Worm (Caenorhabditis elegans) whole organism, L2 larva: ENCODE results near the gene F39G3.5.

Experiments
- C34F6.9 ChIP-seq: fragments of 150-350 bp; optimal IDR thresholded peaks from 2 replicates; lab custom pipeline; 2014; ENCODE audit warnings: missing biosample characterization, missing genetic modification characterization
- F13H6.1 ChIP-seq: sonication (generic microtip); optimal IDR thresholded peaks from 2 replicates; lab custom pipeline; 2016; ENCODE audit warnings: missing genetic modification characterization, missing compliant biosample characterization
- Y55F3AM.14 ChIP-seq: fragments of 200-800 bp; sonication (Bioruptor generic); optimal IDR thresholded peaks from 2 replicates; lab custom pipeline; 2018; ENCODE audit warnings: mild to moderate bottlenecking, missing genetic modification characterization, missing compliant biosample characterization
- alr-1 ChIP-seq: fragments of 150-350 bp; optimal IDR thresholded peaks from 2 replicates; lab custom pipeline; 2014; ENCODE audit warnings: missing biosample characterization, missing genetic modification characterization
- ama-1 ChIP-seq: fragments of 150-350 bp; optimal IDR thresholded peaks from 2 replicates; lab custom pipeline; 2018; ENCODE audit warnings: inconsistent platforms
- blmp-1 ChIP-seq: sonication (generic microtip); optimal IDR thresholded peaks from 2 replicates; lab custom pipeline; 2017; ENCODE audit warnings: missing genetic modification characterization, mild to moderate bottlenecking, missing compliant biosample characterization, antibody characterized with exemption, moderate library complexity; ENCODE audit not compliant: insufficient read depth
- ceh-82 ChIP-seq: fragments of 150-350 bp; optimal IDR thresholded peaks from 2 replicates; lab custom pipeline; 2014; ENCODE audit warnings: missing biosample characterization, missing genetic modification characterization
- crh-2 ChIP-seq: sonication (generic microtip); optimal IDR thresholded peaks from 2 replicates; lab custom pipeline; 2017; ENCODE audit warnings: missing biosample characterization, missing genetic modification characterization
- dmd-4 ChIP-seq: sonication (generic microtip); optimal IDR thresholded peaks from 2 replicates; lab custom pipeline; 2017; ENCODE audit warnings: missing biosample characterization, missing genetic modification characterization
- egl-27 ChIP-seq: sonication (generic microtip); optimal IDR thresholded peaks from 3 replicates; lab custom pipeline; 2017; ENCODE audit warnings: missing biosample characterization, missing genetic modification reagents, missing genetic modification characterization
- gmeb-1 ChIP-seq: fragments of 150-350 bp; optimal IDR thresholded peaks from 2 replicates; lab custom pipeline; 2014; ENCODE audit warnings: missing biosample characterization, missing genetic modification characterization
- lin-11 ChIP-seq: fragments of 150-350 bp; sonication (generic microtip); optimal IDR thresholded peaks from 2 replicates; lab custom pipeline; 2014; ENCODE audit warnings: missing biosample characterization, missing genetic modification characterization, inconsistent platforms, mixed read lengths
- lin-13 ChIP-seq: fragments of 150-350 bp; optimal IDR thresholded peaks from 2 replicates; lab custom pipeline; 2014; ENCODE audit warnings: missing biosample characterization, missing genetic modification reagents, missing genetic modification characterization
- lin-39 ChIP-seq: fragments of 150-350 bp; optimal IDR thresholded peaks from 2 replicates; lab custom pipeline; 2014; ENCODE audit warnings: missing biosample characterization, missing genetic modification reagents, missing genetic modification characterization
- lsy-2 ChIP-seq, 2 experiments: fragments of 150-350 bp in 1 of 2; sonication (generic microtip) in 1 of 2; optimal IDR thresholded peaks; 2 replicates each; lab custom pipeline; 2014 to 2017; ENCODE audit warnings: missing biosample characterization in 2 of 2, missing genetic modification characterization in 2 of 2
- mab-5 ChIP-seq: fragments of 150-350 bp; optimal IDR thresholded peaks from 2 replicates; lab custom pipeline; 2014; ENCODE audit warnings: missing biosample characterization, missing genetic modification characterization
- mbf-1 ChIP-seq: sonication (generic microtip); optimal IDR thresholded peaks from 2 replicates; lab custom pipeline; 2017; ENCODE audit warnings: missing biosample characterization, missing genetic modification characterization
- mdl-1 ChIP-seq, 2 experiments: fragments of 150-350 bp in 1 of 2; sonication (generic microtip) in 1 of 2; optimal IDR thresholded peaks; 2 replicates each; lab custom pipeline; 2017; ENCODE audit warnings: missing biosample characterization in 2 of 2, missing genetic modification characterization in 2 of 2
- nhr-10 ChIP-seq: sonication (generic microtip); optimal IDR thresholded peaks from 2 replicates; lab custom pipeline; 2017; ENCODE audit warnings: missing biosample characterization, missing genetic modification characterization
- nhr-11 ChIP-seq: fragments of 150-350 bp; optimal IDR thresholded peaks from 2 replicates; lab custom pipeline; 2014; ENCODE audit warnings: missing biosample characterization, missing genetic modification characterization
- nhr-129 ChIP-seq: fragments of 150-350 bp; optimal IDR thresholded peaks from 2 replicates; lab custom pipeline; 2014; ENCODE audit warnings: missing biosample characterization, missing genetic modification characterization
- nhr-23 ChIP-seq: fragments of 150-350 bp; optimal IDR thresholded peaks from 2 replicates; lab custom pipeline; 2014; ENCODE audit warnings: missing biosample characterization, missing genetic modification reagents, missing genetic modification characterization
- nhr-25 ChIP-seq: fragments of 150-350 bp; sonication (generic microtip); optimal IDR thresholded peaks from 3 replicates; lab custom pipeline; 2014; ENCODE audit warnings: missing biosample characterization, missing genetic modification characterization
- nhr-77 ChIP-seq: fragments of 150-350 bp; optimal IDR thresholded peaks from 2 replicates; lab custom pipeline; 2014; ENCODE audit warnings: missing biosample characterization, missing genetic modification characterization
- sem-4 ChIP-seq: fragments of 150-350 bp; optimal IDR thresholded peaks from 2 replicates; lab custom pipeline; 2014; ENCODE audit warnings: missing biosample characterization, missing genetic modification reagents, missing genetic modification characterization
- sma-3 ChIP-seq: sonication (generic microtip); optimal IDR thresholded peaks from 2 replicates; lab custom pipeline; 2016; ENCODE audit warnings: missing genetic modification reagents, missing genetic modification characterization, missing compliant biosample characterization
- sma-9 ChIP-seq, 2 experiments: fragments of 150-350 bp in 1 of 2; sonication (generic microtip) in 1 of 2; optimal IDR thresholded peaks; 2 replicates each; lab custom pipeline; 2014 to 2016; ENCODE audit warnings: missing genetic modification characterization in 2 of 2, mild to moderate bottlenecking in 1 of 2, missing biosample characterization in 1 of 2, missing compliant biosample characterization in 1 of 2, missing genetic modification reagents in 1 of 2, moderate library complexity in 1 of 2
- snpc-4 ChIP-seq: fragments of 150-350 bp; optimal IDR thresholded peaks from 2 replicates; lab custom pipeline; 2014; ENCODE audit warnings: missing biosample characterization, missing genetic modification characterization
- unc-39 ChIP-seq: fragments of 150-350 bp; optimal IDR thresholded peaks from 2 replicates; lab custom pipeline; 2014; ENCODE audit warnings: missing biosample characterization, missing genetic modification characterization
- unc-55 ChIP-seq: fragments of 150-350 bp; sonication (generic microtip); optimal IDR thresholded peaks from 3 replicates; lab custom pipeline; 2014; ENCODE audit warnings: missing biosample characterization, missing genetic modification reagents, missing genetic modification characterization
- unc-62 ChIP-seq: fragments of 150-350 bp; optimal IDR thresholded peaks from 2 replicates; lab custom pipeline; 2014; ENCODE audit warnings: missing biosample characterization, missing genetic modification reagents, missing genetic modification characterization
- zag-1 ChIP-seq: fragments of 150-350 bp; optimal IDR thresholded peaks from 2 replicates; lab custom pipeline; 2014; ENCODE audit warnings: missing biosample characterization, missing genetic modification characterization
- ztf-11 ChIP-seq: sonication (generic microtip); optimal IDR thresholded peaks from 2 replicates; lab custom pipeline; 2017; ENCODE audit warnings: missing biosample characterization, missing genetic modification characterization
- ztf-4 ChIP-seq: fragments of 150-350 bp; optimal IDR thresholded peaks from 2 replicates; lab custom pipeline; 2014; ENCODE audit warnings: missing biosample characterization, missing genetic modification characterization

Gene F39G3.5

ce11 chrV:4687944-4688505, 34.4 kb upstream of the F39G3.5 start, which contains the start of gene K03B4.2:
Gene K03B4.2, plus strand, starts transcription at chrV:4687994.
- TF ChIP-seq ceh-82 (tag; lab: Kevin White, UChicago): no peak
- TF ChIP-seq nhr-23 (tag; lab: Kevin White, UChicago): no peak
- TF ChIP-seq sem-4 (tag; lab: Kevin White, UChicago): no peak
- TF ChIP-seq egl-27: no peak
- peak; percentile 31 for TF ChIP-seq ama-1 (lab: Kevin White, UChicago)
- TF ChIP-seq nhr-129: no peak
- TF ChIP-seq F13H6.1 (tag; lab: Kevin White, UChicago): no peak
- TF ChIP-seq crh-2 (tag; lab: Kevin White, UChicago): peak; percentile 2
- TF ChIP-seq lin-39 (tag; lab: Kevin White, UChicago): no peak
- no peak for TF ChIP-seq mdl-1 (tag; optimal IDR thresholded peaks at IDR 0.05; lab: Kevin White, UChicago)
- TF ChIP-seq C34F6.9: no peak
- TF ChIP-seq nhr-11 (tag; lab: Kevin White, UChicago): no peak
- TF ChIP-seq Y55F3AM.14 (GFP tag; lab: Kevin White, UChicago): peak; percentile 33

ce11 chrV:4689234-4689633, 33.2 kb upstream of the F39G3.5 start, which contains the start of gene K03B4.1:
Gene K03B4.1, plus strand, starts transcription at chrV:4689330.
- peak; percentile 49 for TF ChIP-seq ama-1 (lab: Kevin White, UChicago)
- TF ChIP-seq Y55F3AM.14 (GFP tag; lab: Kevin White, UChicago): peak; percentile 68
- TF ChIP-seq alr-1 (tag; lab: Kevin White, UChicago): no peak
- no peak for TF ChIP-seq F13H6.1 (tag; lab: Kevin White, UChicago)
- TF ChIP-seq zag-1 (tag; lab: Kevin White, UChicago): no peak

- no peak for TF ChIP-seq nhr-129
- TF ChIP-seq ceh-82 (tag; lab: Kevin White, UChicago): no peak
- TF ChIP-seq lin-13 (GFP tag; lab: Kevin White, UChicago): no peak
- TF ChIP-seq ztf-4 (tag; lab: Kevin White, UChicago): no peak
- no peak for TF ChIP-seq unc-55 (GFP tag; lab: Kevin White, UChicago)
- TF ChIP-seq nhr-11 (tag; lab: Kevin White, UChicago): no peak
- TF ChIP-seq snpc-4 (tag; lab: Kevin White, UChicago): no peak
- TF ChIP-seq mbf-1: no peak
- no peak for TF ChIP-seq sem-4 (tag; lab: Kevin White, UChicago)
- no peak for TF ChIP-seq ama-1 (lab: Kevin White, UChicago)
- no peak for TF ChIP-seq nhr-25 (tag; lab: Kevin White, UChicago)
- TF ChIP-seq nhr-23 (tag; lab: Kevin White, UChicago): no peak
- no peak for TF ChIP-seq nhr-10 (tag; lab: Kevin White, UChicago)
- no peak for TF ChIP-seq unc-62 (GFP tag; lab: Kevin White, UChicago)
- no peak for TF ChIP-seq sma-3 (GFP tag; lab: Kevin White, UChicago)
- no peak for TF ChIP-seq lin-11
- TF ChIP-seq dmd-4 (tag; lab: Kevin White, UChicago): no peak
- TF ChIP-seq egl-27: no peak
- no peak for TF ChIP-seq mdl-1 (tag; optimal IDR thresholded peaks at IDR 0.05; lab: Kevin White, UChicago)
- no peak for TF ChIP-seq ztf-11 (tag; lab: Kevin White, UChicago)
Observed at ce11 chrV:4691657-4692056, 30.8 kb upstream of the F39G3.5 start.

ce11 chrV:4692382-4693281, 29.8 kb upstream of the F39G3.5 start, which contains the start of gene cpg-8:
Gene cpg-8, minus strand, starts transcription at chrV:4692432.
- TF ChIP-seq ztf-4 (tag; lab: Kevin White, UChicago) (no peak), C34F6.9 (peak; percentile 10), gmeb-1 (tag; lab: Kevin White, UChicago) (peak; percentile 64)

- TF ChIP-seq dmd-4 (tag; lab: Kevin White, UChicago): no peak
- TF ChIP-seq unc-55 (GFP tag; lab: Kevin White, UChicago): no peak
- TF ChIP-seq lsy-2 (tag; optimal IDR thresholded peaks at IDR 0.05; lab: Kevin White, UChicago): peak in 1 of 2 experiments; percentile 39
- TF ChIP-seq ztf-4 (tag; lab: Kevin White, UChicago): no peak
- no peak for TF ChIP-seq sma-3 (GFP tag; lab: Kevin White, UChicago)
- TF ChIP-seq blmp-1 (tag; lab: Kevin White, UChicago): no peak
- TF ChIP-seq nhr-77: no peak
- TF ChIP-seq sma-9 (GFP tag; optimal IDR thresholded peaks at IDR 0.05; lab: Kevin White, UChicago): peak; percentile 62
- TF ChIP-seq sma-9 (tag; optimal IDR thresholded peaks at IDR 0.05; lab: Kevin White, UChicago): no peak
- TF ChIP-seq nhr-129: peak; percentile 62
- no peak for TF ChIP-seq nhr-11 (tag; lab: Kevin White, UChicago)
- TF ChIP-seq gmeb-1 (tag; lab: Kevin White, UChicago): no peak
- no peak for TF ChIP-seq unc-62 (GFP tag; lab: Kevin White, UChicago)
- no peak for TF ChIP-seq ceh-82 (tag; lab: Kevin White, UChicago)
- no peak for TF ChIP-seq C34F6.9
- no peak for TF ChIP-seq mbf-1
- no peak for TF ChIP-seq ztf-11 (tag; lab: Kevin White, UChicago)
- TF ChIP-seq lin-39 (tag; lab: Kevin White, UChicago): no peak
- no peak for TF ChIP-seq lin-11
- TF ChIP-seq mab-5 (tag; lab: Kevin White, UChicago): no peak
- no peak for TF ChIP-seq unc-39 (tag; lab: Kevin White, UChicago)
- TF ChIP-seq, all 48 proteins: peak for 3
Observed at ce11 chrV:4693282-4693588, 29.2 kb upstream of the F39G3.5 start.
